Fruit fly (Drosophila melanogaster): ENCODE measurements around the gene CG14949.

Gene CG14949

DNA sequence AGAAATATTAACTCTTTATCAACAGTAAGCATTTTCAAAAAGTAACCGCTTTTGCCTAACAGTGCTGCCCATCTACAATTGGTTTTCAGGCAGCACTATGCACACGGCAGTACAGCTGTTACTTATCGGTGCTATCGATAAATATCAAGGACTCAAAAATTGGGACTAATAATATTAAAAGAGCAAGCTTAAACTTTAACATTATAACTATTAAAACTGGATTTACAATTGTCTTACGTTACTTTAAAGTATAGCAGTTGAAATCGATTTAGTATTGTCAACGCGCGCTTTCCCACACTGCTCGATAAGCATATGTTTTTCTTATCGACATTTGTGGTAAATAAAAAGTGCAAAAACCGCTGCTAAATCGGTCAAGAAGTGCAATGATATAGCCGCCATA is 11.8 kb downstream of the CG14949 start, which contains the start of the genes CG42245 and MEP-1 (continued):
- TF ChIP-seq run (tag; optimal IDR thresholded peaks at IDR 0.05) (peak; percentile 34), CG2202 (tag; optimal IDR thresholded peaks at IDR 0.05) (no peak), CG2712 (tag; optimal IDR thresholded peaks at IDR 0.05) (peak; percentile 63), gem (tag; optimal IDR thresholded peaks at IDR 0.05) (peak; percentile 53), tna (GFP tag; IDR thresholded peaks at IDR 0.05; ENCODE audit: partially characterized antibody) (0 out of 2 replicates have a peak, but pooled peaks have one; percentile 61), slp2 (GFP tag; optimal IDR thresholded peaks at IDR 0.05) (no peak), shn (GFP tag; optimal IDR thresholded peaks at IDR 0.05) (peak; percentile 25), unpg (GFP tag; optimal IDR thresholded peaks at IDR 0.05) (peak; percentile 47), lola (GFP tag; optimal IDR thresholded peaks at IDR 0.05) (peak in 1 of 3 experiments; percentile 32), schlank (tag; optimal IDR thresholded peaks at IDR 0.05) (no peak), Hmx (GFP tag; optimal IDR thresholded peaks at IDR 0.05) (no peak), D (optimal IDR thresholded peaks at IDR 0.05) (no peak), D (GFP tag; optimal IDR thresholded peaks at IDR 0.05) (no peak), dmrt11E (tag; optimal IDR thresholded peaks at IDR 0.05) (peak; percentile 38), CG4424 (GFP tag; optimal IDR thresholded peaks at IDR 0.05) (peak; percentile 74), CG9727 (GFP tag; optimal IDR thresholded peaks at IDR 0.05) (peak; percentile 42), CG2120 (GFP tag; optimal IDR thresholded peaks at IDR 0.05) (peak; percentile 73), NFAT (GFP tag; IDR thresholded peaks at IDR 0.05) (no peak), Dref (GFP tag; IDR thresholded peaks at IDR 0.05) (peak; percentile 84), CG16813 (GFP tag; IDR thresholded peaks at IDR 0.05; ENCODE audit: partially characterized antibody) (peak; percentile 62), amos (GFP tag; IDR thresholded peaks at IDR 0.05; ENCODE audit: partially characterized antibody) (peak; percentile 68), peb (GFP tag; IDR thresholded peaks at IDR 0.05) (no peak), Ets97D (GFP tag; optimal IDR thresholded peaks at IDR 0.05) (peak; percentile 88), Elba2 (GFP tag; optimal IDR thresholded peaks at IDR 0.05) (peak; percentile 51), pum (GFP tag; optimal IDR thresholded peaks at IDR 0.05) (peak; percentile 37), CG33557 (GFP tag; optimal IDR thresholded peaks at IDR 0.05) (peak; percentile 29), CG12236 (GFP tag; optimal IDR thresholded peaks at IDR 0.05) (peak; percentile 49), CG32767 (GFP tag; IDR thresholded peaks at IDR 0.05) (no peak), CG15269 (tag; optimal IDR thresholded peaks at IDR 0.05) (peak; percentile 38), CG11247 (GFP tag; IDR thresholded peaks at IDR 0.05) (no peak), Max (GFP tag; optimal IDR thresholded peaks at IDR 0.05) (peak; percentile 69), CG34422 (GFP tag; IDR thresholded peaks at IDR 0.05) (peak; percentile 60; the same call in 1 of the 3 replicates), CG15601 (tag; optimal IDR thresholded peaks at IDR 0.05) (peak; percentile 40), yki (optimal IDR thresholded peaks at IDR 0.05) (no peak), CG4707 (GFP tag; optimal IDR thresholded peaks at IDR 0.05) (no peak), nerfin-2 (GFP tag; IDR thresholded peaks at IDR 0.05; ENCODE audit: partially characterized antibody) (peak; percentile 61), CG6272 (GFP tag; IDR thresholded peaks at IDR 0.05) (no peak), HLH3B (GFP tag; IDR thresholded peaks at IDR 0.05) (no peak), MTF-1 (GFP tag; optimal IDR thresholded peaks at IDR 0.05; ENCODE audit: borderline replicate concordance) (peak; percentile 26), CG30403 (GFP tag; optimal IDR thresholded peaks at IDR 0.05) (peak; percentile 57), seq (GFP tag; IDR thresholded peaks at IDR 0.05) (peak; percentile 8; the same call in 1 of the 2 replicates), CG18476 (GFP tag; optimal IDR thresholded peaks at IDR 0.05) (peak; percentile 42), sc (optimal IDR thresholded peaks at IDR 0.05) (no peak), sc (GFP tag; optimal IDR thresholded peaks at IDR 0.05) (peak; percentile 1), tin (GFP tag; optimal IDR thresholded peaks at IDR 0.05) (peak; percentile 60), CG15514 (GFP tag; optimal IDR thresholded peaks at IDR 0.05) (peak; percentile 64), Sox102F (GFP tag; optimal IDR thresholded peaks at IDR 0.05) (peak; percentile 40), psq (GFP tag; optimal IDR thresholded peaks at IDR 0.05) (peak; percentile 13), CG12155 (GFP tag; optimal IDR thresholded peaks at IDR 0.05) (peak; percentile 56), bbx (GFP tag; IDR thresholded peaks at IDR 0.05; ENCODE audit: partially characterized antibody) (peak; percentile 73), CkIIα-i1 (GFP tag; IDR thresholded peaks at IDR 0.05) (no peak)
